Worm (Caenorhabditis elegans) whole organism, L4 larva: ENCODE measurements around the gene gldi-10.

Experiments used
- D1046.2 ChIP-seq: fragments of 200-800 bp; sonication (Bioruptor generic); IDR thresholded peaks from 2 replicates; pipeline ENCODE4 v1.3.6; 2022; ENCODE audit warnings: missing genetic modification characterization, missing compliant biosample characterization
- Y5F2A.4 ChIP-seq: fragments of 200-800 bp; sonication (Bioruptor generic); optimal IDR thresholded peaks from 2 replicates; lab custom pipeline; 2018; ENCODE audit warnings: mild to moderate bottlenecking, missing genetic modification characterization, missing compliant biosample characterization
- arid-1 ChIP-seq: fragments of 200-800 bp; sonication (Bioruptor generic); conservative IDR thresholded peaks from 2 replicates; pipeline ENCODE4 v1.3.6; 2022; ENCODE audit warnings: missing genetic modification reagents, missing genetic modification characterization, missing compliant biosample characterization
- ceh-28 ChIP-seq: fragments of 150-350 bp; optimal IDR thresholded peaks from 2 replicates; lab custom pipeline; 2014; ENCODE audit warnings: missing biosample characterization, missing genetic modification reagents, missing genetic modification characterization
- dpl-1 ChIP-seq: fragments of 150-350 bp; optimal IDR thresholded peaks from 2 replicates; lab custom pipeline; 2014; ENCODE audit warnings: missing biosample characterization, missing genetic modification reagents, missing genetic modification characterization
- egl-27 ChIP-seq: sonication (generic microtip); optimal IDR thresholded peaks from 3 replicates; lab custom pipeline; 2017; ENCODE audit warnings: missing biosample characterization, missing genetic modification reagents, missing genetic modification characterization
- lsy-2 ChIP-seq, 2 experiments: fragments of 150-350 bp in 1 of 2; sonication (generic microtip) in 1 of 2; optimal IDR thresholded peaks; 2 replicates each; lab custom pipeline; 2014 to 2017; ENCODE audit warnings: missing biosample characterization in 2 of 2, missing genetic modification characterization in 2 of 2
- mep-1 ChIP-seq: fragments of 150-350 bp; sonication (generic microtip); optimal IDR thresholded peaks from 3 replicates; lab custom pipeline; 2014; ENCODE audit warnings: missing biosample characterization, missing genetic modification characterization
- mxl-2 ChIP-seq: fragments of 200-800 bp; sonication (Bioruptor generic); conservative IDR thresholded peaks from 2 replicates; pipeline ENCODE4 v1.3.6; 2022; ENCODE audit warnings: missing genetic modification reagents, missing genetic modification characterization, missing compliant biosample characterization
- nhr-237 ChIP-seq: sonication (generic microtip); optimal IDR thresholded peaks from 2 replicates; lab custom pipeline; 2017; ENCODE audit warnings: missing biosample characterization, missing genetic modification characterization
- nhr-28 ChIP-seq: fragments of 150-350 bp; optimal IDR thresholded peaks from 2 replicates; lab custom pipeline; 2014; ENCODE audit warnings: missing biosample characterization, missing genetic modification characterization
- pqm-1 ChIP-seq: sonication (generic microtip); optimal IDR thresholded peaks from 2 replicates; lab custom pipeline; 2017; ENCODE audit warnings: missing biosample characterization, missing genetic modification characterization
- unc-62 ChIP-seq, 3 experiments: fragments of 150-350 bp in 1 of 3; sonication (generic microtip); optimal IDR thresholded peaks in 2 of 3; peaks in 1 of 3; 1 replicate in 1 of 3; 2 replicates in 2 of 3; lab custom pipeline; 2014 to 2017; ENCODE audit warnings: missing biosample characterization in 3 of 3, missing genetic modification characterization in 3 of 3, missing genetic modification reagents in 3 of 3, missing genotype in 1 of 3
- ztf-11 ChIP-seq: fragments of 150-350 bp; optimal IDR thresholded peaks from 2 replicates; lab custom pipeline; 2014; ENCODE audit warnings: missing biosample characterization, missing genetic modification characterization

DNA sequence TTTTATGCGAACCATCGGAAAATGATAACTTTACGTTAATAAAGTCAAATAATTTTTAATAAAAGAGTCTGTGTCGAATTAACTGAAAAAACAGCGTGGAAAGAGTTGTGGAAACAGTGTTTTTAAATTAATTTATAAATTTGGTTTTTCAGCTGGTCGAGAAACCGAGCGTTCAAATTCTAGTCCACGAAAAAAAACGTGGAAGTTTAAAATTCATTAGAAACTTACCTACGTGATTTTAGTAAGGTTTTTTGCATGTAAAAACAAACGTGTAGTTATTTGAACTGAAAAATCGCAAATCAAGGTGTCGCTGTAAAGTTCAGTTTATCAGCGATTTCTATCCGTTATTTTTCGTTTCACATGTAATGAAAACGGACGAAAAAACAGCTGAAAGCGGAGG, 20.6 kb upstream of the gldi-10 start, which contains the start of gene mans-4:
- TF ChIP-seq dpl-1 = no peak
- TF ChIP-seq nhr-28 = no peak
- TF ChIP-seq unc-62 (GFP tag; optimal IDR thresholded peaks at IDR 0.05 in 1 of 2; lab: Kevin White, UChicago) = no peak
- TF ChIP-seq unc-62 (tag; optimal IDR thresholded peaks at IDR 0.05; lab: Kevin White, UChicago) = no peak
- no peak for TF ChIP-seq nhr-237 (tag; lab: Kevin White, UChicago)
- TF ChIP-seq ceh-28 (tag; lab: Kevin White, UChicago) = no peak
- no peak for TF ChIP-seq ztf-11
- TF ChIP-seq pqm-1 (tag; lab: Kevin White, UChicago) = no peak
- TF ChIP-seq arid-1 (GFP tag; lab: Robert Waterston, UW) = no peak
- no peak for TF ChIP-seq lsy-2 (tag; optimal IDR thresholded peaks at IDR 0.05; lab: Kevin White, UChicago)
- TF ChIP-seq Y5F2A.4 (GFP tag; lab: Kevin White, UChicago) = no peak
- no peak for TF ChIP-seq mxl-2 (GFP tag; lab: Robert Waterston, UW)
- no peak for TF ChIP-seq egl-27 (tag; lab: Kevin White, UChicago)
- TF ChIP-seq mep-1 = no peak
- no peak for TF ChIP-seq D1046.2
